Fruit fly (Drosophila melanogaster) whole organism, embryonic: Measurements from ENCODE around the gene CG9471.

Source experiments
- ATbp ChIP-seq: fragments of 200-800 bp; sonication (Bioruptor generic); optimal IDR thresholded peaks from 2 replicates; lab custom pipeline; 2017; ENCODE audit warnings: missing biosample characterization, mild to moderate bottlenecking, missing genetic modification characterization, missing genetic modification reagents
- Ada2b ChIP-seq: fragments of 200-800 bp; sonication (Bioruptor generic); IDR thresholded peaks from 2 replicates; pipeline ENCODE4 v1.3.6; 2022; ENCODE audit warnings: missing biosample characterization, missing genetic modification characterization
- Bgb ChIP-seq: fragments of 200-800 bp; sonication (Bioruptor generic); IDR thresholded peaks from 2 replicates; pipeline ENCODE4 v1.3.6; 2022; ENCODE audit warnings: missing biosample characterization, missing genetic modification characterization; ENCODE audit not compliant: partially characterized antibody
- CG11093 ChIP-seq: fragments of 200-800 bp; sonication (Bioruptor generic); IDR thresholded peaks from 3 replicates; pipeline ENCODE4 v1.3.6; 2022; ENCODE audit warnings: missing biosample characterization, missing genetic modification characterization
- CG12236 ChIP-seq: fragments of 200-800 bp; sonication (Bioruptor generic); optimal IDR thresholded peaks from 2 replicates; lab custom pipeline; 2016; ENCODE audit warnings: missing biosample characterization, missing genetic modification characterization
- CG12391 ChIP-seq: fragments of 200-800 bp; sonication (Bioruptor generic); optimal IDR thresholded peaks from 3 replicates; lab custom pipeline; 2018; ENCODE audit warnings: missing biosample characterization, mild to moderate bottlenecking, missing genetic modification characterization, moderate library complexity
- CG14710 ChIP-seq: fragments of 200-800 bp; sonication (Bioruptor generic); optimal IDR thresholded peaks from 3 replicates; lab custom pipeline; 2019; ENCODE audit warnings: missing biosample characterization, mild to moderate bottlenecking, missing genetic modification characterization, moderate library complexity
- CG17385 ChIP-seq: fragments of 200-800 bp; sonication (Bioruptor generic); optimal IDR thresholded peaks from 3 replicates; lab custom pipeline; 2018; ENCODE audit warnings: missing biosample characterization, mild to moderate bottlenecking, missing genetic modification characterization
- CG18262 ChIP-seq: fragments of 200-800 bp; optimal IDR thresholded peaks from 3 replicates; lab custom pipeline; 2019; ENCODE audit warnings: missing biosample characterization, mild to moderate bottlenecking, missing genetic modification characterization, moderate library complexity
- CG18599 ChIP-seq: fragments of 200-800 bp; sonication (Bioruptor generic); optimal IDR thresholded peaks from 3 replicates; lab custom pipeline; 2017; ENCODE audit warnings: missing biosample characterization, missing genetic modification characterization, mild to moderate bottlenecking, moderate library complexity, missing genetic modification reagents
- CG2678 ChIP-seq: fragments of 200-800 bp; sonication (Bioruptor generic); optimal IDR thresholded peaks from 3 replicates; lab custom pipeline; 2019; ENCODE audit warnings: missing biosample characterization, mild to moderate bottlenecking, missing genetic modification characterization, moderate library complexity
- CG2712 ChIP-seq: fragments of 200-800 bp; optimal IDR thresholded peaks from 3 replicates; lab custom pipeline; 2019; ENCODE audit warnings: missing biosample characterization, mild to moderate bottlenecking, missing genetic modification characterization, moderate library complexity
- CG2889 ChIP-seq: fragments of 200-800 bp; sonication (Bioruptor generic); IDR thresholded peaks from 3 replicates; pipeline ENCODE4 v1.3.6; 2022; ENCODE audit warnings: missing biosample characterization, missing genetic modification characterization
- CG31441 ChIP-seq: fragments of 200-800 bp; sonication (Bioruptor generic); IDR thresholded peaks from 2 replicates; pipeline ENCODE4 v1.3.6; 2022; ENCODE audit warnings: missing biosample characterization, missing genetic modification characterization
- CG33557 ChIP-seq: fragments of 200-800 bp; sonication (Bioruptor generic); optimal IDR thresholded peaks from 2 replicates; lab custom pipeline; 2019; ENCODE audit warnings: missing biosample characterization, mild to moderate bottlenecking, missing genetic modification characterization, moderate library complexity
- CG4707 ChIP-seq: fragments of 200-800 bp; sonication (Bioruptor generic); optimal IDR thresholded peaks from 2 replicates; lab custom pipeline; 2018; ENCODE audit warnings: missing biosample characterization, mild to moderate bottlenecking, missing genetic modification characterization, moderate library complexity
- CG6254 ChIP-seq: fragments of 200-800 bp; sonication (Bioruptor generic); optimal IDR thresholded peaks from 3 replicates; lab custom pipeline; 2017; ENCODE audit warnings: mild to moderate bottlenecking, missing biosample characterization, missing genetic modification reagents, missing genetic modification characterization
- CG7372 ChIP-seq: fragments of 200-800 bp; sonication (Bioruptor generic); IDR thresholded peaks from 2 replicates; pipeline ENCODE4 v1.3.6; 2022; ENCODE audit warnings: missing biosample characterization, missing genetic modification characterization
- CG7556 ChIP-seq: fragments of 200-800 bp; sonication (Bioruptor generic); optimal IDR thresholded peaks from 2 replicates; lab custom pipeline; 2017; ENCODE audit warnings: missing biosample characterization, mild to moderate bottlenecking, missing genetic modification characterization
- CG9817 ChIP-seq: fragments of 200-800 bp; sonication (Bioruptor generic); optimal IDR thresholded peaks from 2 replicates; lab custom pipeline; 2018; ENCODE audit warnings: missing biosample characterization, mild to moderate bottlenecking, missing genetic modification characterization, moderate library complexity
- CG9932 ChIP-seq: fragments of 200-800 bp; sonication (Bioruptor generic); IDR thresholded peaks from 2 replicates; pipeline ENCODE4 v1.3.6; 2022; ENCODE audit warnings: missing biosample characterization, missing genetic modification characterization
- Dek ChIP-seq: fragments of 200-800 bp; sonication (Bioruptor generic); optimal IDR thresholded peaks from 3 replicates; lab custom pipeline; 2019; ENCODE audit warnings: missing biosample characterization, mild to moderate bottlenecking, missing genetic modification characterization, moderate library complexity
- Fer1 ChIP-seq: fragments of 200-800 bp; sonication (Bioruptor generic); optimal IDR thresholded peaks from 2 replicates; lab custom pipeline; 2017; ENCODE audit warnings: missing biosample characterization, mild to moderate bottlenecking, missing genetic modification characterization
- HmgD ChIP-seq: fragments of 200-800 bp; sonication (Bioruptor generic); optimal IDR thresholded peaks from 3 replicates; lab custom pipeline; 2016; ENCODE audit warnings: missing biosample characterization, missing genetic modification characterization
- Hr78 ChIP-seq, 2 experiments: fragments of 200-800 bp in 1 of 2; fragments of >200 bp in 1 of 2; sonication (Bioruptor generic) in 1 of 2; optimal IDR thresholded peaks; 2 replicates each; lab custom pipeline; 2017 to 2019; ENCODE audit warnings: missing biosample characterization in 2 of 2, missing genetic modification characterization in 2 of 2, mild to moderate bottlenecking in 1 of 2, moderate library complexity in 1 of 2
- MBD-R2 ChIP-seq: fragments of 200-800 bp; sonication (Bioruptor generic); IDR thresholded peaks from 2 replicates; pipeline ENCODE4 v1.3.6; 2022; ENCODE audit warnings: missing biosample characterization, missing genetic modification characterization
- Ptx1 ChIP-seq: fragments of 200-800 bp; sonication (Bioruptor generic); IDR thresholded peaks from 2 replicates; pipeline ENCODE4 v1.3.6; 2022; ENCODE audit warnings: missing biosample characterization, missing genetic modification characterization
- Taf1 ChIP-seq: fragments of 200-800 bp; sonication (Bioruptor generic); IDR thresholded peaks from 2 replicates; pipeline ENCODE4 v1.3.6; 2022; ENCODE audit warnings: missing biosample characterization, missing genetic modification characterization
- ac ChIP-seq: fragments of 200-800 bp; sonication (Bioruptor generic); optimal IDR thresholded peaks from 3 replicates; lab custom pipeline; 2017; ENCODE audit warnings: missing biosample characterization, mild to moderate bottlenecking, missing genetic modification characterization
- bigmax ChIP-seq: fragments of 200-800 bp; sonication (Bioruptor generic); optimal IDR thresholded peaks from 2 replicates; lab custom pipeline; 2018; ENCODE audit warnings: missing biosample characterization, mild to moderate bottlenecking, missing genetic modification characterization
- bowl ChIP-seq: fragments of 200-800 bp; sonication (Bioruptor generic); IDR thresholded peaks from 2 replicates; pipeline ENCODE4 v1.3.6; 2022; ENCODE audit warnings: missing biosample characterization, missing genetic modification characterization
- chm ChIP-seq: fragments of 200-800 bp; sonication (Bioruptor generic); IDR thresholded peaks from 2 replicates; pipeline ENCODE4 v1.3.6; 2022; ENCODE audit warnings: missing biosample characterization, missing genetic modification characterization
- dmrt11E ChIP-seq: fragments of 200-800 bp; sonication (Bioruptor generic); optimal IDR thresholded peaks from 3 replicates; lab custom pipeline; 2018; ENCODE audit warnings: missing biosample characterization, mild to moderate bottlenecking, missing genetic modification characterization, moderate library complexity
- dmrt99B ChIP-seq: fragments of 200-800 bp; sonication (Bioruptor generic); optimal IDR thresholded peaks from 2 replicates; lab custom pipeline; 2018; ENCODE audit warnings: missing biosample characterization, mild to moderate bottlenecking, missing genetic modification characterization, moderate library complexity
- emc ChIP-seq: fragments of 200-800 bp; sonication (Bioruptor generic); optimal IDR thresholded peaks from 2 replicates; lab custom pipeline; 2016; ENCODE audit warnings: missing biosample characterization, missing genetic modification characterization
- gcm ChIP-seq: fragments of 200-800 bp; sonication (Bioruptor generic); optimal IDR thresholded peaks from 2 replicates; lab custom pipeline; 2019; ENCODE audit warnings: missing biosample characterization, mild to moderate bottlenecking, missing genetic modification characterization, moderate library complexity
- gem ChIP-seq: fragments of 200-800 bp; sonication (Bioruptor generic); optimal IDR thresholded peaks from 2 replicates; lab custom pipeline; 2019; ENCODE audit warnings: missing biosample characterization, mild to moderate bottlenecking, missing genetic modification characterization, moderate library complexity
- gsb-n ChIP-seq: fragments of 200-800 bp; sonication (Bioruptor generic); optimal IDR thresholded peaks from 3 replicates; lab custom pipeline; 2018; ENCODE audit warnings: missing biosample characterization, mild to moderate bottlenecking, missing genetic modification characterization
- ham ChIP-seq: fragments of 200-800 bp; sonication (Bioruptor generic); IDR thresholded peaks from 2 replicates; pipeline ENCODE4 v1.3.6; 2022; ENCODE audit warnings: missing biosample characterization, missing genetic modification characterization
- nmo ChIP-seq: fragments of 200-800 bp; sonication (Bioruptor generic); optimal IDR thresholded peaks from 2 replicates; lab custom pipeline; 2018; ENCODE audit warnings: missing biosample characterization, mild to moderate bottlenecking, missing genetic modification characterization, moderate library complexity
- pfk ChIP-seq: fragments of 200-800 bp; sonication (Bioruptor generic); optimal IDR thresholded peaks from 2 replicates; lab custom pipeline; 2018; ENCODE audit warnings: missing biosample characterization, mild to moderate bottlenecking, missing genetic modification characterization, moderate library complexity
- phol ChIP-seq: fragments of 200-800 bp; sonication (Bioruptor generic); optimal IDR thresholded peaks from 3 replicates; lab custom pipeline; 2018; ENCODE audit warnings: missing biosample characterization, mild to moderate bottlenecking, missing genetic modification characterization, moderate library complexity
- ranshi ChIP-seq: fragments of 200-800 bp; sonication (Bioruptor generic); IDR thresholded peaks from 2 replicates; pipeline ENCODE4 v1.3.6; 2022; ENCODE audit warnings: missing biosample characterization, missing genetic modification characterization
- so ChIP-seq: fragments of 200-800 bp; sonication (Bioruptor generic); IDR thresholded peaks from 3 replicates; pipeline ENCODE4 v1.3.6; 2022; ENCODE audit warnings: missing biosample characterization, missing genetic modification characterization
- ssp ChIP-seq: fragments of 200-800 bp; sonication (Bioruptor generic); IDR thresholded peaks from 2 replicates; pipeline ENCODE4 v1.3.6; 2022; ENCODE audit warnings: missing biosample characterization, missing genetic modification characterization
- tio ChIP-seq: fragments of 200-800 bp; sonication (Bioruptor generic); optimal IDR thresholded peaks from 2 replicates; lab custom pipeline; 2017; ENCODE audit warnings: missing biosample characterization, missing genetic modification characterization, inconsistent platforms
- toy ChIP-seq: fragments of 200-800 bp; sonication (Bioruptor generic); IDR thresholded peaks from 2 replicates; pipeline ENCODE4 v1.3.6; 2022; ENCODE audit warnings: missing biosample characterization, missing genetic modification characterization
- trem ChIP-seq: fragments of 200-800 bp; optimal IDR thresholded peaks from 3 replicates; lab custom pipeline; 2019; ENCODE audit warnings: missing biosample characterization, mild to moderate bottlenecking, missing genetic modification characterization, moderate library complexity
- vvl ChIP-seq: fragments of 200-800 bp; sonication (Bioruptor generic); IDR thresholded peaks from 2 replicates; pipeline ENCODE4 v1.3.6; 2022; ENCODE audit warnings: missing biosample characterization, missing genetic modification characterization

Gene CG9471

DNA sequence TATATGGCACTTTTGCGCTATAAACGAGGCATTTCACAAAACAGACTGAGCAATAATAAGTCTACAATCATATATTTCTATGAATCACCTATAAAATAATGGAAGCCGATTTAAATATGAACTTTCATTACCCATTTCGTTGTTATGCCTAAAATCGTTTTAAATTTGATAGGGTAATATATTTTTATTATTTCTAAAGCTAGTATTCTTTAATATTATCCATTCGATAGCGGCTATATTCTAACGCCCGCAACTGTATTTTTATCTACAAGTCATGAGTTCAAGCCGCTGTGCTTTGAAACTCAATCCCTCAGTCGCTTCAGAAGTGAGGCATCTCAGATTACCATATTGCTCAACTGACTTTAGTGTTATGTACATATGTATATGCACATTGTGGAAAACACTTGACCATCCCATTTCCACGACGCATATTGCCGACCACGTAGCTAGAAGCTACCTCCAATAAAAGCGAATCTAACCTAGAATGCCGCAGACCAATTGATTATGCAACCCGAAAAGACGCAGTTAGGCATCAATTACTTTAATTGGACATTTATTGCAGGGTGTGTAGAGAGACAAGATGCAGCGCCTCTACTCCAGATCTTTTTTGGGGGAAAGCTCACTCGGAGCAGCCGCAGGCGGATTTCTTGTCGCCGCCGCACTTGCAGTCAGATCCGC lies 12.0 kb upstream of the CG9471 start (continued):
- peak; percentile 16 for TF ChIP-seq phol
- TF ChIP-seq Taf1 (GFP tag; lab: Robert Waterston, UW) = no peak
- TF ChIP-seq HmgD (GFP tag; lab: Kevin White, UChicago) = no peak
- peak in 1 of 2 experiments; percentile 52 for TF ChIP-seq Hr78 (GFP tag; optimal IDR thresholded peaks at IDR 0.05; lab: Kevin White, UChicago)
- no peak for TF ChIP-seq chm (GFP tag; lab: Robert Waterston, UW)
- TF ChIP-seq CG12391 (tag; lab: Kevin White, UChicago) = peak; percentile 16
- no peak for TF ChIP-seq ssp
- TF ChIP-seq Bgb (GFP tag; lab: Robert Waterston, UW) = peak; percentile 21; the same call in 1 of the 2 replicates
- no peak for TF ChIP-seq ac
- TF ChIP-seq toy = no peak
- TF ChIP-seq emc = no peak
- 0 out of 2 replicates have a peak, but pooled peaks have one; percentile 8 for TF ChIP-seq vvl (GFP tag; lab: Robert Waterston, UW)
- TF ChIP-seq nmo (GFP tag; lab: Kevin White, UChicago) = peak; percentile 5
- TF ChIP-seq CG2712 (tag; lab: Kevin White, UChicago) = peak; percentile 35
- TF ChIP-seq Ptx1 (GFP tag; lab: Robert Waterston, UW) = peak; percentile 16; the same call in 1 of the 2 replicates
- TF ChIP-seq CG2678 = peak; percentile 25
- no peak for TF ChIP-seq trem
- no peak for TF ChIP-seq pfk (GFP tag; lab: Kevin White, UChicago)
- peak; percentile 27 for TF ChIP-seq CG18262 (tag; lab: Kevin White, UChicago)
- peak; percentile 7 for TF ChIP-seq CG18599 (GFP tag; lab: Kevin White, UChicago)
- TF ChIP-seq CG7372 (GFP tag; lab: Robert Waterston, UW) = no peak
- TF ChIP-seq CG9817 = no peak
- TF ChIP-seq tio (GFP tag; lab: Kevin White, UChicago) = no peak
- no peak for TF ChIP-seq CG6254 (GFP tag; lab: Kevin White, UChicago)
- no peak for TF ChIP-seq CG17385
- no peak for TF ChIP-seq CG12236 (GFP tag; lab: Kevin White, UChicago)
- no peak for TF ChIP-seq CG33557 (GFP tag; lab: Kevin White, UChicago)
- peak; percentile 39; the same call in 1 of the 2 replicates for TF ChIP-seq CG31441
- peak; percentile 73 for TF ChIP-seq gem (tag; lab: Kevin White, UChicago)
- TF ChIP-seq CG9932 (GFP tag; lab: Robert Waterston, UW) = no peak
- no peak for TF ChIP-seq CG4707
- TF ChIP-seq CG14710 (tag; lab: Kevin White, UChicago) = no peak
- peak; percentile 29 for TF ChIP-seq ATbp (GFP tag; lab: Kevin White, UChicago)
- no peak for TF ChIP-seq CG2889 (GFP tag; lab: Robert Waterston, UW)
- peak; percentile 14 for TF ChIP-seq gsb-n
- peak; percentile 45 for TF ChIP-seq CG7556 (GFP tag; lab: Kevin White, UChicago)
- TF ChIP-seq MBD-R2 (GFP tag; lab: Robert Waterston, UW) = no peak
- 0 out of 3 replicates have a peak, but pooled peaks have one; percentile 25 for TF ChIP-seq so (GFP tag; lab: Robert Waterston, UW)
- peak; percentile 2 for TF ChIP-seq dmrt11E (tag; lab: Kevin White, UChicago)
- TF ChIP-seq CG11093 (GFP tag; lab: Robert Waterston, UW) = no peak
- TF ChIP-seq ham = no peak
- no peak for TF ChIP-seq bowl (GFP tag; lab: Robert Waterston, UW)
- TF ChIP-seq bigmax (GFP tag; lab: Kevin White, UChicago) = peak; percentile 66
- peak; percentile 2 for TF ChIP-seq Fer1 (GFP tag; lab: Kevin White, UChicago)
- peak; percentile 9 for TF ChIP-seq Dek
- TF ChIP-seq gcm (GFP tag; lab: Kevin White, UChicago) = no peak
- TF ChIP-seq ranshi (GFP tag; lab: Robert Waterston, UW) = no peak
- peak; percentile 34 for TF ChIP-seq dmrt99B
- TF ChIP-seq Ada2b (GFP tag; lab: Robert Waterston, UW) = no peak
